Worm (Caenorhabditis elegans) whole organism, midembryonic: Measurements from ENCODE around the gene oac-29.

Experiments used
- cog-1 ChIP-seq: sonication (generic microtip); optimal IDR thresholded peaks from 2 replicates; lab custom pipeline; 2016; ENCODE audit warnings: missing genetic modification characterization, missing compliant biosample characterization
- tab-1 ChIP-seq: fragments of 200-800 bp; sonication (Bioruptor generic); IDR thresholded peaks from 2 replicates; pipeline ENCODE4 v1.3.6; 2022; ENCODE audit warnings: missing genetic modification characterization, missing compliant biosample characterization
- ztf-23 ChIP-seq: fragments of 200-800 bp; sonication (Bioruptor generic); IDR thresholded peaks from 2 replicates; pipeline ENCODE4 v1.3.6; 2022; ENCODE audit warnings: missing genetic modification reagents, missing genetic modification characterization, missing compliant biosample characterization
- ztf-29 ChIP-seq: fragments of 200-800 bp; sonication (Bioruptor generic); IDR thresholded peaks from 2 replicates; pipeline ENCODE4 v1.3.6; 2022; ENCODE audit warnings: missing genetic modification reagents, missing genetic modification characterization, missing compliant biosample characterization

DNA sequence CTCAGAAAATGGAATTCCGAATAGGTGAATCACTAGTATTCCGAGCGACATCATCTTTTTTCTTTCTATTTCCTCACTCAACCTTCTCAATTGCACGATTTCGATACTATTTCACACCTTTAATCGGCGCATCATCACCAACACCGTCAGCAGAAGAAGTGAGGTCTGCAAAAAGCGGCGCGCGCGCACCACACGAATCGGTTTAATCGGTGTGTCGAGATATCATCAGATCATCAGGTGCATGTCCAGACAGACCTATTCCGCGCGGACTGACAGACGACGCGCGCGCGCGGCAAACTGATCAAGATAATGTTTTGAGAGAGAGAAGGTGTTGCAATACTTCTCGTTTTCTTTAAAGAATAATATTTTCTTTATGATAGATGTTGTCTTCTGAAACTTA, 25.0 kb upstream of the oac-29 start:
- TF ChIP-seq ztf-23 (GFP tag; lab: Robert Waterston, UW) = no peak
- no peak for TF ChIP-seq tab-1
- TF ChIP-seq ztf-29 (GFP tag; lab: Robert Waterston, UW) = no peak
- no peak for TF ChIP-seq cog-1
